Worm (Caenorhabditis elegans): ENCODE data around the gene nhr-149.

ce11 chrV:7321915-7322314 lies 27.5 kb downstream of the nhr-149 start, which contains the start of gene F10G2.10:
- no peak for TF ChIP-seq nhr-237 (tag; optimal IDR thresholded peaks at IDR 0.05)
- no peak for TF ChIP-seq blmp-1 (tag; optimal IDR thresholded peaks at IDR 0.05)
- no peak for TF ChIP-seq nhr-28 (tag; optimal IDR thresholded peaks at IDR 0.05)
- TF ChIP-seq mab-5 (tag; optimal IDR thresholded peaks at IDR 0.05): no peak
